Worm (Caenorhabditis elegans) whole organism, L4/young adult: ENCODE measurements around the gene chch-3.

Source experiments
- W03F9.2 ChIP-seq: fragments of 150-350 bp; optimal IDR thresholded peaks from 2 replicates; lab custom pipeline; 2014; ENCODE audit warnings: missing biosample characterization, missing genetic modification characterization
- dao-5 ChIP-seq: sonication (generic microtip); optimal IDR thresholded peaks from 2 replicates; lab custom pipeline; 2016; ENCODE audit warnings: missing genotype, missing genetic modification characterization, moderate library complexity, missing compliant biosample characterization
- him-1 ChIP-seq: sonication (generic microtip); optimal IDR thresholded peaks from 2 replicates; lab custom pipeline; 2016; ENCODE audit warnings: missing genotype, missing genetic modification reagents, missing genetic modification characterization, missing compliant biosample characterization

DNA sequence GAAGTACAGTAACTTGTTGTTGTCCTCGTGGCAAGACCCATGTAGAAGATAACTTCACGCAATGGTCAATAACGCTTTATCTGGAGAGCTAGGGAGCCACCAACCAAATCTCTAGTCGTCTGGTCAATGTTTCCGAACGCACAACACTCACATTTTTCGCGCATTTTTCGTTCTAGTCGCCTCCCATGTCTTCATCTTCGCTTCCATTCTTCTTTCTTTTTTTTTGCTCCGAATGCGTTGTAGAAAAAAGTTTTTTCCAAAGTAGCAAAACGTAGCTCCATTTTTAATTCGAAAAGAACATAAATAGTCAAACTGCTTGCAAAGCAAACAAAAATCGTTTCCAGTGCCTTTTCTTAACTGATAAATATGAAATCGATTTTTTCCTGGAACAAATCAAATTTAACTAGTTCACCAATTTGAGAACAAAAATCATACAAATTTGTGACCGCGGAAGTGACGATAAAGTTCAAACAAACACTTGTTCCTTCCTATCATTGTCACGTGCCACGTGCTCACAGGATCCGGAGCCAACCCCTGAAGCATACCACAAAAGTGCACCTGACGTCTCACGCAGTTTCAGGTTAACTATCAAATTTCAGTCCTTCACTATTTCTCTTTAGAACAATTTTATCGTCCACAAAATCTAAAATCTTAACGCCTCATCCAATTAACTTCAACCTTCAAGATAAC is 2.2 kb downstream of the chch-3 start:
- TF ChIP-seq him-1 (no peak), dao-5 (no peak), W03F9.2 (tag; lab: Kevin White, UChicago) (no peak)
